Worm (Caenorhabditis elegans) whole organism, late embryonic: ENCODE measurements around the gene ZK1307.4.

Source experiments
- C38D4.7 ChIP-seq: fragments of 200-800 bp; sonication (Bioruptor generic); optimal IDR thresholded peaks from 2 replicates; lab custom pipeline; 2018; ENCODE audit warnings: mild to moderate bottlenecking, missing genetic modification characterization, moderate library complexity, missing compliant biosample characterization
- F13H6.1 ChIP-seq: sonication (generic microtip); optimal IDR thresholded peaks from 2 replicates; lab custom pipeline; 2016; ENCODE audit warnings: missing genetic modification characterization, missing compliant biosample characterization
- K02D7.2 ChIP-seq: sonication (generic microtip); optimal IDR thresholded peaks from 2 replicates; lab custom pipeline; 2017; ENCODE audit warnings: mild to moderate bottlenecking, missing genetic modification characterization, missing compliant biosample characterization
- K09A11.1 ChIP-seq: sonication (generic microtip); optimal IDR thresholded peaks from 2 replicates; lab custom pipeline; 2017; ENCODE audit warnings: antibody characterized with exemption, mild to moderate bottlenecking, missing genetic modification characterization, missing compliant biosample characterization; ENCODE audit not compliant: insufficient read depth
- ahr-1 ChIP-seq: sonication (generic microtip); optimal IDR thresholded peaks from 2 replicates; lab custom pipeline; 2016; ENCODE audit warnings: missing genetic modification characterization, missing compliant biosample characterization
- ceh-14 ChIP-seq: sonication (generic microtip); optimal IDR thresholded peaks from 2 replicates; lab custom pipeline; 2016; ENCODE audit warnings: missing genotype, missing genetic modification characterization, missing compliant biosample characterization
- ceh-18 ChIP-seq: sonication (generic microtip); optimal IDR thresholded peaks from 2 replicates; lab custom pipeline; 2016; ENCODE audit warnings: missing genetic modification characterization, missing compliant biosample characterization
- ceh-19 ChIP-seq: fragments of 200-800 bp; sonication (Bioruptor generic); optimal IDR thresholded peaks from 2 replicates; lab custom pipeline; 2018; ENCODE audit warnings: mild to moderate bottlenecking, missing genetic modification characterization, missing compliant biosample characterization
- ceh-22 ChIP-seq: sonication (generic microtip); optimal IDR thresholded peaks from 2 replicates; lab custom pipeline; 2017; ENCODE audit warnings: missing biosample characterization, missing genetic modification characterization
- ceh-24 ChIP-seq: sonication (generic microtip); optimal IDR thresholded peaks from 2 replicates; lab custom pipeline; 2016; ENCODE audit warnings: mild to moderate bottlenecking, missing genetic modification characterization, missing compliant biosample characterization
- ceh-30 ChIP-seq: fragments of 150-350 bp; optimal IDR thresholded peaks from 2 replicates; lab custom pipeline; 2014; ENCODE audit warnings: missing biosample characterization, missing genetic modification characterization
- ceh-31 ChIP-seq: sonication (generic microtip); optimal IDR thresholded peaks from 2 replicates; lab custom pipeline; 2016; ENCODE audit warnings: missing genetic modification characterization, missing compliant biosample characterization
- ceh-48 ChIP-seq: sonication (generic microtip); optimal IDR thresholded peaks from 2 replicates; lab custom pipeline; 2016; ENCODE audit warnings: missing genetic modification characterization, inconsistent platforms, missing compliant biosample characterization
- ceh-6 ChIP-seq: fragments of 200-800 bp; sonication (Bioruptor generic); optimal IDR thresholded peaks from 2 replicates; lab custom pipeline; 2018; ENCODE audit warnings: mild to moderate bottlenecking, missing genetic modification characterization, missing compliant biosample characterization
- ceh-9 ChIP-seq: sonication (generic microtip); optimal IDR thresholded peaks from 2 replicates; lab custom pipeline; 2016; ENCODE audit warnings: mild to moderate bottlenecking, missing genetic modification characterization, inconsistent platforms, missing compliant biosample characterization
- che-1 ChIP-seq: sonication (generic microtip); optimal IDR thresholded peaks from 2 replicates; lab custom pipeline; 2016; ENCODE audit warnings: mild to moderate bottlenecking, missing genetic modification characterization, missing compliant biosample characterization
- dve-1 ChIP-seq: sonication (generic microtip); optimal IDR thresholded peaks from 2 replicates; lab custom pipeline; 2017; ENCODE audit warnings: antibody characterized with exemption, mild to moderate bottlenecking, missing genetic modification characterization, missing compliant biosample characterization
- elt-2 ChIP-seq: sonication (generic microtip); optimal IDR thresholded peaks from 2 replicates; lab custom pipeline; 2016; ENCODE audit warnings: missing genetic modification reagents, missing genetic modification characterization, missing compliant biosample characterization
- elt-4 ChIP-seq: sonication (generic microtip); optimal IDR thresholded peaks from 2 replicates; lab custom pipeline; 2016; ENCODE audit warnings: missing genetic modification characterization, missing compliant biosample characterization
- ets-4 ChIP-seq: sonication (generic microtip); optimal IDR thresholded peaks from 2 replicates; lab custom pipeline; 2016; ENCODE audit warnings: missing genetic modification characterization, missing compliant biosample characterization
- eyg-1 ChIP-seq: sonication (generic microtip); optimal IDR thresholded peaks from 2 replicates; lab custom pipeline; 2016; ENCODE audit warnings: missing genotype, missing genetic modification characterization, missing compliant biosample characterization
- fax-1 ChIP-seq: sonication (generic microtip); optimal IDR thresholded peaks from 2 replicates; lab custom pipeline; 2016; ENCODE audit warnings: missing genotype, missing genetic modification characterization, missing compliant biosample characterization
- fkh-6 ChIP-seq: sonication (generic microtip); optimal IDR thresholded peaks from 2 replicates; lab custom pipeline; 2016; ENCODE audit warnings: missing genetic modification characterization, missing compliant biosample characterization
- hlh-13 ChIP-seq: fragments of 200-800 bp; sonication (Bioruptor generic); optimal IDR thresholded peaks from 2 replicates; lab custom pipeline; 2018; ENCODE audit warnings: mild to moderate bottlenecking, missing genetic modification characterization, missing compliant biosample characterization
- hlh-15 ChIP-seq: sonication (generic microtip); optimal IDR thresholded peaks from 2 replicates; lab custom pipeline; 2016; ENCODE audit warnings: missing genetic modification characterization, missing compliant biosample characterization
- hlh-30 ChIP-seq: sonication (generic microtip); optimal IDR thresholded peaks from 2 replicates; lab custom pipeline; 2017; ENCODE audit warnings: antibody characterized with exemption, missing genetic modification characterization, missing compliant biosample characterization; ENCODE audit not compliant: insufficient read depth
- hlh-6 ChIP-seq: sonication (generic microtip); optimal IDR thresholded peaks from 2 replicates; lab custom pipeline; 2016; ENCODE audit warnings: missing genotype, missing genetic modification characterization, missing compliant biosample characterization
- hlh-8 ChIP-seq: sonication (generic microtip); optimal IDR thresholded peaks from 2 replicates; lab custom pipeline; 2016; ENCODE audit warnings: missing genotype, missing genetic modification characterization, missing compliant biosample characterization
- lim-6 ChIP-seq: sonication (generic microtip); optimal IDR thresholded peaks from 2 replicates; lab custom pipeline; 2016; ENCODE audit warnings: missing genetic modification characterization, missing compliant biosample characterization
- lin-11 ChIP-seq: fragments of 200-800 bp; sonication (Bioruptor generic); optimal IDR thresholded peaks from 2 replicates; lab custom pipeline; 2018; ENCODE audit warnings: mild to moderate bottlenecking, missing genetic modification characterization, missing compliant biosample characterization
- mec-3 ChIP-seq: sonication (generic microtip); optimal IDR thresholded peaks from 2 replicates; lab custom pipeline; 2016; ENCODE audit warnings: borderline replicate concordance, missing genetic modification characterization, missing compliant biosample characterization
- nfya-1 ChIP-seq: sonication (generic microtip); optimal IDR thresholded peaks from 2 replicates; lab custom pipeline; 2017; ENCODE audit warnings: missing genetic modification characterization, mild to moderate bottlenecking, missing compliant biosample characterization, antibody characterized with exemption, moderate library complexity
- nhr-232 ChIP-seq: sonication (generic microtip); optimal IDR thresholded peaks from 2 replicates; lab custom pipeline; 2016; ENCODE audit warnings: missing genetic modification characterization, missing compliant biosample characterization
- npax-4 ChIP-seq: sonication (generic microtip); optimal IDR thresholded peaks from 2 replicates; lab custom pipeline; 2016; ENCODE audit warnings: missing genetic modification characterization, missing compliant biosample characterization
- odd-2 ChIP-seq: sonication (generic microtip); optimal IDR thresholded peaks from 2 replicates; lab custom pipeline; 2017; ENCODE audit warnings: antibody characterized with exemption, mild to moderate bottlenecking, missing genetic modification characterization, missing compliant biosample characterization
- pag-3 ChIP-seq: sonication (generic microtip); optimal IDR thresholded peaks from 2 replicates; lab custom pipeline; 2016; ENCODE audit warnings: missing compliant biosample characterization, missing genetic modification characterization, borderline replicate concordance
- pax-1 ChIP-seq: fragments of 150-350 bp; optimal IDR thresholded peaks from 2 replicates; lab custom pipeline; 2014; ENCODE audit warnings: missing biosample characterization, missing genetic modification characterization
- pha-4 ChIP-seq: fragments of 150-350 bp; optimal IDR thresholded peaks from 2 replicates; lab custom pipeline; 2018; ENCODE audit warnings: missing biosample characterization, missing genetic modification reagents, missing genetic modification characterization
- pqm-1 ChIP-seq: sonication (generic microtip); optimal IDR thresholded peaks from 2 replicates; lab custom pipeline; 2016; ENCODE audit warnings: missing genetic modification characterization, missing compliant biosample characterization
- pros-1 ChIP-seq: fragments of 150-350 bp; optimal IDR thresholded peaks from 2 replicates; lab custom pipeline; 2014; ENCODE audit warnings: missing biosample characterization, missing genetic modification reagents, missing genetic modification characterization
- ref-2 ChIP-seq: sonication (generic microtip); optimal IDR thresholded peaks from 2 replicates; lab custom pipeline; 2016; ENCODE audit warnings: missing genetic modification characterization, missing compliant biosample characterization
- sox-2 ChIP-seq: fragments of 200-800 bp; sonication (Bioruptor generic); IDR thresholded peaks from 2 replicates; pipeline ENCODE4 v1.3.6; 2022; ENCODE audit warnings: missing genetic modification reagents, missing genetic modification characterization, missing compliant biosample characterization
- syd-9 ChIP-seq: sonication (generic microtip); optimal IDR thresholded peaks from 2 replicates; lab custom pipeline; 2016; ENCODE audit warnings: mild to moderate bottlenecking, missing genetic modification characterization, moderate library complexity, missing compliant biosample characterization
- ttx-3 ChIP-seq: sonication (generic microtip); optimal IDR thresholded peaks from 2 replicates; lab custom pipeline; 2016; ENCODE audit warnings: missing genetic modification reagents, missing genetic modification characterization, missing compliant biosample characterization
- unc-3 ChIP-seq, 2 experiments: fragments of 200-800 bp in 1 of 2; sonication (Bioruptor generic) in 1 of 2; sonication (generic microtip) in 1 of 2; conservative IDR thresholded peaks in 1 of 2; optimal IDR thresholded peaks in 1 of 2; 2 replicates each; pipeline versions ENCODE4 v1.3.6 to Lab custom; 2016 to 2022; ENCODE audit warnings: missing compliant biosample characterization in 2 of 2, missing genetic modification characterization in 2 of 2, missing genetic modification reagents in 1 of 2
- unc-55 ChIP-seq: sonication (generic microtip); optimal IDR thresholded peaks from 2 replicates; lab custom pipeline; 2017; ENCODE audit warnings: missing biosample characterization, missing genetic modification reagents, missing genetic modification characterization
- zip-5 ChIP-seq: sonication (generic microtip); optimal IDR thresholded peaks from 2 replicates; lab custom pipeline; 2016; ENCODE audit warnings: missing genetic modification characterization, missing compliant biosample characterization
- ztf-16 ChIP-seq: sonication (generic microtip); optimal IDR thresholded peaks from 2 replicates; lab custom pipeline; 2017; ENCODE audit warnings: missing genetic modification characterization, missing compliant biosample characterization

The ZK1307.4 gene

ce11 chrII:9646928-9647838 is 4.4 kb downstream of the ZK1307.4 start, which contains the start of gene sqv-8:
Gene sqv-8, plus strand, starts transcription at chrII:9646978.
- TF ChIP-seq K02D7.2 (tag; lab: Kevin White, UChicago) (no peak), hlh-30 (tag; lab: Kevin White, UChicago) (peak; percentile 87), ceh-48 (tag; lab: Kevin White, UChicago) (peak; percentile 46)

DNA sequence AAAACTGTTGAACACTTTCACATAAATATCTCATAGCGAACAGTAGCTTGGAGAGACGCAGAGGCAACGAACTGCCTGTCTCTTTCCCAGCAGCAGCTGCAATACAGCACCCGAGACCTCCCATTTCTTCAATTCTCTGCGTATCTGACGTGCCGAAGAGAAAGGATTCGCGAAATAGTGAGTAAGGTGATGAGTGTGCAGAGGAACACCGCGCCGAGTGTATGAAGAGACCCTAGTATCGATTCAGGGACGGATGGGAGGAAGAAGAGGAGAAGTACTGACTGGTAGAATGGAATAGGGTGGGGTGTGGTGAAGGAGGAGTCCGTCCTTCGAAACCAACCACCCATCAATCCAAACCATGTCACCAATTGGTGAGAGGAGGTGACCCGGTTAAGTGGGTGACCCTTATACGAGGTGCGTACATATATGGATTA is 5.5 kb downstream of the ZK1307.4 start:
- peak; percentile 87 for TF ChIP-seq ceh-31 (tag; lab: Kevin White, UChicago)
- TF ChIP-seq C38D4.7 (GFP tag; lab: Kevin White, UChicago), result no peak
- TF ChIP-seq pros-1 (tag; lab: Kevin White, UChicago), result peak; percentile 78
- TF ChIP-seq ceh-30 (tag; lab: Kevin White, UChicago), result peak; percentile 58
- no peak for TF ChIP-seq elt-2
- TF ChIP-seq ceh-24 (tag; lab: Kevin White, UChicago), result no peak
- no peak for TF ChIP-seq lin-11 (tag; lab: Kevin White, UChicago)
- TF ChIP-seq pag-3 (tag; lab: Kevin White, UChicago), result no peak
- no peak for TF ChIP-seq ceh-22
- TF ChIP-seq eyg-1 (tag; lab: Kevin White, UChicago), result no peak
- TF ChIP-seq ceh-18 (tag; lab: Kevin White, UChicago), result peak; percentile 56
- no peak for TF ChIP-seq fkh-6
- TF ChIP-seq ceh-14 (tag; lab: Kevin White, UChicago), result peak; percentile 47
- TF ChIP-seq hlh-15 (tag; lab: Kevin White, UChicago), result no peak
- no peak for TF ChIP-seq zip-5 (tag; lab: Kevin White, UChicago)
- TF ChIP-seq K09A11.1 (tag; lab: Kevin White, UChicago), result peak; percentile 31
- TF ChIP-seq F13H6.1, result no peak
- no peak for TF ChIP-seq pax-1
- no peak for TF ChIP-seq sox-2 (GFP tag; lab: Robert Waterston, UW)
- no peak for TF ChIP-seq mec-3
- TF ChIP-seq pha-4 (tag; lab: Kevin White, UChicago), result no peak
- TF ChIP-seq pqm-1 (tag; lab: Kevin White, UChicago), result no peak
- peak; percentile 85 for TF ChIP-seq hlh-30 (tag; lab: Kevin White, UChicago)
- TF ChIP-seq ceh-6, result peak; percentile 37
- no peak for TF ChIP-seq hlh-8 (tag; lab: Kevin White, UChicago)
- peak; percentile 18 for TF ChIP-seq ets-4 (tag; lab: Kevin White, UChicago)
- TF ChIP-seq ref-2, result peak; percentile 72
- no peak for TF ChIP-seq unc-3 (GFP tag; conservative IDR thresholded peaks at IDR 0.05; lab: Robert Waterston, UW)
- TF ChIP-seq unc-3 (tag; optimal IDR thresholded peaks at IDR 0.05; lab: Kevin White, UChicago), result no peak
- TF ChIP-seq hlh-6 (tag; lab: Kevin White, UChicago), result peak; percentile 40
- TF ChIP-seq ttx-3 (tag; lab: Kevin White, UChicago), result no peak
- no peak for TF ChIP-seq elt-4 (tag; lab: Kevin White, UChicago)
- TF ChIP-seq ahr-1 (tag; lab: Kevin White, UChicago), result no peak
- no peak for TF ChIP-seq ceh-19 (GFP tag; lab: Kevin White, UChicago)
- TF ChIP-seq nhr-232 (tag; lab: Kevin White, UChicago), result no peak
- TF ChIP-seq hlh-13 (GFP tag; lab: Kevin White, UChicago), result no peak
- TF ChIP-seq lim-6 (tag; lab: Kevin White, UChicago), result no peak
- TF ChIP-seq ztf-16, result no peak
- TF ChIP-seq nfya-1 (tag; lab: Kevin White, UChicago), result peak; percentile 89
- TF ChIP-seq syd-9, result peak; percentile 46
- TF ChIP-seq ceh-9 (tag; lab: Kevin White, UChicago), result no peak
- peak; percentile 77 for TF ChIP-seq unc-55
- no peak for TF ChIP-seq fax-1
- TF ChIP-seq odd-2 (tag; lab: Kevin White, UChicago), result no peak
- TF ChIP-seq npax-4 (tag; lab: Kevin White, UChicago), result no peak
- TF ChIP-seq dve-1 (tag; lab: Kevin White, UChicago), result peak; percentile 32
- no peak for TF ChIP-seq che-1
